Fruit fly (Drosophila melanogaster) whole organism, embryonic: ENCODE data around the gene CG15160.

Experiments
- Blimp-1 ChIP-seq: fragments of 200-800 bp; sonication (Bioruptor generic); optimal IDR thresholded peaks from 3 replicates; lab custom pipeline; 2018; ENCODE audit warnings: missing biosample characterization, missing genetic modification characterization, mild to moderate bottlenecking, moderate library complexity, missing genetic modification reagents
- C15 ChIP-seq: fragments of 200-800 bp; sonication (Bioruptor generic); IDR thresholded peaks from 3 replicates; pipeline ENCODE4 v1.3.6; 2022; ENCODE audit warnings: missing biosample characterization, missing genetic modification characterization
- CG11093 ChIP-seq: fragments of 200-800 bp; sonication (Bioruptor generic); IDR thresholded peaks from 3 replicates; pipeline ENCODE4 v1.3.6; 2022; ENCODE audit warnings: missing biosample characterization, missing genetic modification characterization
- CG12219 ChIP-seq: fragments of 200-800 bp; sonication (Bioruptor generic); optimal IDR thresholded peaks from 3 replicates; lab custom pipeline; 2018; ENCODE audit warnings: missing biosample characterization, mild to moderate bottlenecking, missing genetic modification characterization
- CG14710 ChIP-seq: fragments of 200-800 bp; sonication (Bioruptor generic); optimal IDR thresholded peaks from 3 replicates; lab custom pipeline; 2019; ENCODE audit warnings: missing biosample characterization, mild to moderate bottlenecking, missing genetic modification characterization, moderate library complexity
- CG16815 ChIP-seq: fragments of 200-800 bp; sonication (Bioruptor generic); optimal IDR thresholded peaks from 3 replicates; lab custom pipeline; 2017; ENCODE audit warnings: missing biosample characterization, mild to moderate bottlenecking, missing genetic modification characterization
- CG32772 ChIP-seq: fragments of 200-800 bp; sonication (Bioruptor generic); IDR thresholded peaks from 2 replicates; pipeline ENCODE4 v1.3.6; 2022; ENCODE audit warnings: missing biosample characterization, missing genetic modification characterization
- CG4360 ChIP-seq: fragments of 200-800 bp; sonication (Bioruptor generic); IDR thresholded peaks from 2 replicates; pipeline ENCODE4 v1.3.6; 2022; ENCODE audit warnings: missing biosample characterization, missing genetic modification characterization
- CG43689 ChIP-seq: fragments of 200-800 bp; sonication (Bioruptor generic); IDR thresholded peaks from 2 replicates; pipeline ENCODE4 v1.3.6; 2022; ENCODE audit warnings: missing biosample characterization, missing genetic modification characterization
- CG4820 ChIP-seq: fragments of 200-800 bp; sonication (Bioruptor generic); optimal IDR thresholded peaks from 3 replicates; lab custom pipeline; 2016; ENCODE audit warnings: missing biosample characterization, missing genetic modification characterization
- CG6683 ChIP-seq: fragments of 200-800 bp; sonication (Bioruptor generic); optimal IDR thresholded peaks from 2 replicates; lab custom pipeline; 2017; ENCODE audit warnings: missing biosample characterization, mild to moderate bottlenecking, missing genetic modification characterization, missing genetic modification reagents
- CG7928 ChIP-seq: fragments of 200-800 bp; sonication (Bioruptor generic); optimal IDR thresholded peaks from 2 replicates; lab custom pipeline; 2017; ENCODE audit warnings: missing biosample characterization, mild to moderate bottlenecking, missing genetic modification characterization
- CG9609 ChIP-seq: fragments of 200-800 bp; sonication (Bioruptor generic); optimal IDR thresholded peaks from 3 replicates; lab custom pipeline; 2016; ENCODE audit warnings: missing biosample characterization, missing genetic modification characterization
- D19A ChIP-seq: fragments of 200-800 bp; optimal IDR thresholded peaks from 3 replicates; lab custom pipeline; 2019; ENCODE audit warnings: missing biosample characterization, mild to moderate bottlenecking, missing genetic modification characterization, moderate library complexity
- Dip3 ChIP-seq: fragments of 200-800 bp; sonication (Bioruptor generic); optimal IDR thresholded peaks from 3 replicates; lab custom pipeline; 2016; ENCODE audit warnings: missing biosample characterization, missing genetic modification characterization
- Dp ChIP-seq: fragments of 200-800 bp; sonication (Bioruptor generic); optimal IDR thresholded peaks from 2 replicates; lab custom pipeline; 2018; ENCODE audit warnings: missing biosample characterization, mild to moderate bottlenecking, missing genetic modification characterization, moderate library complexity
- E2f1 ChIP-seq: fragments of 200-800 bp; sonication (Bioruptor generic); IDR thresholded peaks from 2 replicates; pipeline ENCODE4 v1.3.6; 2022; ENCODE audit warnings: missing biosample characterization, missing genetic modification characterization
- Ets65A ChIP-seq: fragments of 200-800 bp; sonication (Bioruptor generic); peaks from one replicate; lab custom pipeline; 2016; ENCODE audit warnings: missing biosample characterization, missing genetic modification characterization
- Fer3 ChIP-seq: fragments of 200-800 bp; sonication (Bioruptor generic); optimal IDR thresholded peaks from 2 replicates; lab custom pipeline; 2018; ENCODE audit warnings: missing biosample characterization, mild to moderate bottlenecking, missing genetic modification characterization, moderate library complexity
- Hey ChIP-seq: fragments of 200-800 bp; sonication (Bioruptor generic); optimal IDR thresholded peaks from 3 replicates; lab custom pipeline; 2018; ENCODE audit warnings: missing biosample characterization, mild to moderate bottlenecking, missing genetic modification characterization
- Scr ChIP-seq: fragments of 200-800 bp; sonication (Bioruptor generic); IDR thresholded peaks from 2 replicates; pipeline ENCODE4 v1.3.6; 2022; ENCODE audit warnings: missing biosample characterization, missing genetic modification characterization; ENCODE audit not compliant: partially characterized antibody
- Sox100B ChIP-seq: fragments of 200-800 bp; sonication (Bioruptor generic); optimal IDR thresholded peaks from 3 replicates; lab custom pipeline; 2018; ENCODE audit warnings: missing biosample characterization, mild to moderate bottlenecking, missing genetic modification characterization
- al ChIP-seq: fragments of 200-800 bp; sonication (Bioruptor generic); IDR thresholded peaks from 2 replicates; pipeline ENCODE4 v1.3.6; 2022; ENCODE audit warnings: missing biosample characterization, missing genetic modification characterization
- amos ChIP-seq: fragments of 200-800 bp; sonication (Bioruptor generic); IDR thresholded peaks from 2 replicates; pipeline ENCODE4 v1.3.6; 2022; ENCODE audit warnings: missing biosample characterization, missing genetic modification characterization; ENCODE audit not compliant: partially characterized antibody
- crol ChIP-seq: fragments of 200-800 bp; sonication (Bioruptor generic); IDR thresholded peaks from 2 replicates; pipeline ENCODE4 v1.3.6; 2022; ENCODE audit warnings: missing biosample characterization, missing genetic modification characterization
- dimm ChIP-seq: fragments of 200-800 bp; sonication (Bioruptor generic); IDR thresholded peaks from 2 replicates; pipeline ENCODE4 v1.3.6; 2022; ENCODE audit warnings: missing biosample characterization, missing genetic modification characterization
- esg ChIP-seq: fragments of 200-800 bp; sonication (Bioruptor generic); conservative IDR thresholded peaks from 2 replicates; pipeline ENCODE4 v1.3.6; 2022; ENCODE audit warnings: missing biosample characterization, missing genetic modification characterization
- fd3F ChIP-seq: fragments of 200-800 bp; sonication (Bioruptor generic); optimal IDR thresholded peaks from 2 replicates; lab custom pipeline; 2018; ENCODE audit warnings: missing biosample characterization, mild to moderate bottlenecking, missing genetic modification characterization, moderate library complexity
- grau ChIP-seq: fragments of 200-800 bp; optimal IDR thresholded peaks from 3 replicates; lab custom pipeline; 2019; ENCODE audit warnings: missing biosample characterization, mild to moderate bottlenecking, missing genetic modification characterization, moderate library complexity
- hth ChIP-seq: fragments of >200 bp; optimal IDR thresholded peaks from 2 replicates; lab custom pipeline; 2017; ENCODE audit warnings: inconsistent platforms
- jigr1 ChIP-seq: fragments of 200-800 bp; sonication (Bioruptor generic); IDR thresholded peaks from 3 replicates; pipeline ENCODE4 v1.3.6; 2022; ENCODE audit warnings: missing biosample characterization, missing genetic modification characterization
- kay ChIP-seq: fragments of 200-800 bp; sonication (Bioruptor generic); optimal IDR thresholded peaks from 2 replicates; lab custom pipeline; 2016; ENCODE audit warnings: missing biosample characterization, missing genetic modification characterization
- lmd ChIP-seq: fragments of 200-800 bp; sonication (Bioruptor generic); IDR thresholded peaks from 2 replicates; pipeline ENCODE4 v1.3.6; 2022; ENCODE audit warnings: missing biosample characterization, missing genetic modification characterization
- oc ChIP-seq: fragments of 200-800 bp; sonication (Bioruptor generic); optimal IDR thresholded peaks from 2 replicates; lab custom pipeline; 2018; ENCODE audit warnings: missing biosample characterization, mild to moderate bottlenecking, missing genetic modification characterization, moderate library complexity
- otp ChIP-seq: fragments of 200-800 bp; sonication (Bioruptor generic); IDR thresholded peaks from 3 replicates; pipeline ENCODE4, ENCODE4 v1.3.6; 2022; ENCODE audit warnings: missing biosample characterization, missing genetic modification characterization
- peb ChIP-seq: fragments of 200-800 bp; sonication (Bioruptor generic); IDR thresholded peaks from 2 replicates; pipeline ENCODE4 v1.3.6; 2022; ENCODE audit warnings: missing biosample characterization, missing genetic modification characterization
- pum ChIP-seq: fragments of 200-800 bp; sonication (Bioruptor generic); optimal IDR thresholded peaks from 2 replicates; lab custom pipeline; 2016; ENCODE audit warnings: missing biosample characterization, missing genetic modification characterization
- shn ChIP-seq: fragments of 200-800 bp; sonication (Bioruptor generic); optimal IDR thresholded peaks from 3 replicates; lab custom pipeline; 2016; ENCODE audit warnings: missing biosample characterization, missing genetic modification characterization
- tgo ChIP-seq: fragments of 200-800 bp; sonication (Bioruptor generic); IDR thresholded peaks from 3 replicates; pipeline ENCODE4 v1.3.6; 2022; ENCODE audit warnings: missing biosample characterization, missing genetic modification characterization
- tll ChIP-seq, 2 experiments: fragments of 200-800 bp in 1 of 2; fragments of >200 bp in 1 of 2; sonication (Bioruptor generic) in 1 of 2; optimal IDR thresholded peaks; 2 replicates each; lab custom pipeline; 2017 to 2019; ENCODE audit warnings: missing biosample characterization in 2 of 2, missing genetic modification characterization in 2 of 2, mild to moderate bottlenecking in 1 of 2, moderate library complexity in 1 of 2
- trem ChIP-seq: fragments of 200-800 bp; optimal IDR thresholded peaks from 3 replicates; lab custom pipeline; 2019; ENCODE audit warnings: missing biosample characterization, mild to moderate bottlenecking, missing genetic modification characterization, moderate library complexity
- trh ChIP-seq: fragments of 200-800 bp; sonication (Bioruptor generic); optimal IDR thresholded peaks from 2 replicates; lab custom pipeline; 2016; ENCODE audit warnings: missing biosample characterization, missing genetic modification characterization
- vfl ChIP-seq: fragments of 200-800 bp; sonication (Bioruptor generic); optimal IDR thresholded peaks from 2 replicates; lab custom pipeline; 2016; ENCODE audit warnings: missing biosample characterization, missing genetic modification characterization
- zfh1 ChIP-seq: fragments of 200-800 bp; sonication (Bioruptor generic); IDR thresholded peaks from 3 replicates; pipeline ENCODE4 v1.3.6; 2022; ENCODE audit warnings: missing biosample characterization, missing genetic modification characterization

The CG15160 gene

dm6 chr2L:18557965-18558537 is 32.6 kb upstream of the CG15160 start (continued):
- TF ChIP-seq CG16815 (GFP tag; lab: Kevin White, UChicago) (peak; percentile 22), trh (GFP tag; lab: Kevin White, UChicago) (no peak), Dip3 (GFP tag; lab: Kevin White, UChicago) (peak; percentile 32), Fer3 (tag; lab: Kevin White, UChicago) (peak; percentile 67), zfh1 (GFP tag; lab: Robert Waterston, UW) (peak; percentile 65; the same call in 1 of the 3 replicates), Dp (GFP tag; lab: Kevin White, UChicago) (no peak), esg (GFP tag; lab: Robert Waterston, UW) (peak; percentile 85), CG32772 (GFP tag; lab: Robert Waterston, UW) (peak; percentile 78), peb (GFP tag; lab: Robert Waterston, UW) (peak; percentile 19; the same call in 1 of the 2 replicates), fd3F (GFP tag; lab: Kevin White, UChicago) (peak; percentile 61), kay (GFP tag; lab: Kevin White, UChicago) (peak; percentile 58), CG43689 (GFP tag; lab: Robert Waterston, UW) (peak; percentile 46; the same call in 1 of the 2 replicates), Hey (no peak), vfl (GFP tag; lab: Kevin White, UChicago) (peak; percentile 3), CG11093 (GFP tag; lab: Robert Waterston, UW) (peak; percentile 58; the same call in 1 of the 3 replicates), CG12219 (GFP tag; lab: Kevin White, UChicago) (peak; percentile 34), tll (GFP tag; optimal IDR thresholded peaks at IDR 0.05; lab: Kevin White, UChicago) (no peak), otp (peak; percentile 80), tgo (GFP tag; lab: Robert Waterston, UW) (peak; percentile 82), Scr (GFP tag; lab: Robert Waterston, UW) (no peak), shn (GFP tag; lab: Kevin White, UChicago) (no peak), oc (peak; percentile 43), al (GFP tag; lab: Robert Waterston, UW) (peak; percentile 75), Ets65A (GFP tag; lab: Kevin White, UChicago) (no peak), Sox100B (peak; percentile 73), lmd (GFP tag; lab: Robert Waterston, UW) (peak; percentile 78), CG9609 (GFP tag; lab: Kevin White, UChicago) (no peak), grau (tag; lab: Kevin White, UChicago) (peak; percentile 84), C15 (peak; percentile 57; the same call in 1 of the 3 replicates), hth (lab: Kevin White, UChicago) (no peak), D19A (tag; lab: Kevin White, UChicago) (peak; percentile 67), CG14710 (tag; lab: Kevin White, UChicago) (peak; percentile 38), jigr1 (no peak), crol (GFP tag; lab: Robert Waterston, UW) (peak; percentile 71), CG7928 (peak; percentile 33), dimm (no peak; the same call in 1 of the 2 replicates), trem (tag; lab: Kevin White, UChicago) (peak; percentile 35), amos (GFP tag; lab: Robert Waterston, UW) (no peak), E2f1 (GFP tag; lab: Robert Waterston, UW) (peak; percentile 77), CG4360 (no peak), pum (GFP tag; lab: Kevin White, UChicago) (no peak), Blimp-1 (GFP tag; lab: Kevin White, UChicago) (peak; percentile 77), CG6683 (GFP tag; lab: Kevin White, UChicago) (peak; percentile 63), CG4820 (peak; percentile 55)
